Worm (Caenorhabditis elegans): ENCODE data around the gene Y6E2A.4.
"Not testable (repeated sequence)": the region's sequence is repeated elsewhere in the genome, so short reads cannot be mapped to it uniquely, and the experiment has no call there.

The Y6E2A.4 gene

ce11 chrV:15716679-15717078 is at the start of gene Y6E2A.4:
TSS of gene Y6E2A.4 (minus strand) at chrV:15716779.
- TF ChIP-seq nhr-2 (tag; optimal IDR thresholded peaks at IDR 0.05) (no peak), unc-62 (GFP tag; optimal IDR thresholded peaks at IDR 0.05) (no peak)

ce11 chrV:15766122-15766594 is 49.6 kb upstream of the Y6E2A.4 start, which contains the start of the genes haf-3 and F57A10.2:
TSS of gene haf-3 (minus strand) at chrV:15766172.
TSS of gene F57A10.2 (plus strand) at chrV:15766575.
- TF ChIP-seq ces-1 (GFP tag; optimal IDR thresholded peaks at IDR 0.05): peak; percentile 67
- peak; percentile 77 for TF ChIP-seq lsy-2 (tag; optimal IDR thresholded peaks at IDR 0.05)
- peak; percentile 23 for TF ChIP-seq hlh-1 (tag; optimal IDR thresholded peaks at IDR 0.05)
- no peak for TF ChIP-seq nhr-76 (tag; optimal IDR thresholded peaks at IDR 0.05)
- peak; percentile 43 for TF ChIP-seq ceh-39 (tag; optimal IDR thresholded peaks at IDR 0.05)
- TF ChIP-seq unc-62 (GFP tag; optimal IDR thresholded peaks at IDR 0.05): no peak
- TF ChIP-seq drap-1 (GFP tag; optimal IDR thresholded peaks at IDR 0.05): peak; percentile 79
- peak; percentile 46 for TF ChIP-seq M03D4.4 (tag; optimal IDR thresholded peaks at IDR 0.05)
- TF ChIP-seq mab-5 (tag; optimal IDR thresholded peaks at IDR 0.05): peak; percentile 62
- no peak for TF ChIP-seq tbx-8 (GFP tag; optimal IDR thresholded peaks at IDR 0.05)
- peak; percentile 48 for TF ChIP-seq pha-4 (tag; optimal IDR thresholded peaks at IDR 0.05)
- TF ChIP-seq lin-13 (tag; optimal IDR thresholded peaks at IDR 0.05): peak; percentile 85
- no peak for TF ChIP-seq unc-120 (tag; optimal IDR thresholded peaks at IDR 0.05; ENCODE audit: poor library complexity, severe bottlenecking)
- TF ChIP-seq sptf-1 (tag; optimal IDR thresholded peaks at IDR 0.05): peak; percentile 74
- TF ChIP-seq nhr-237 (tag; optimal IDR thresholded peaks at IDR 0.05): peak; percentile 82
- TF ChIP-seq elt-1 (tag; optimal IDR thresholded peaks at IDR 0.05; ENCODE audit: borderline replicate concordance, insufficient read depth): peak; percentile 11
- no peak for TF ChIP-seq cnd-1 (tag; optimal IDR thresholded peaks at IDR 0.05)
- TF ChIP-seq mep-1 (tag; optimal IDR thresholded peaks at IDR 0.05): peak; percentile 91

- TF ChIP-seq mls-2 (tag; optimal IDR thresholded peaks at IDR 0.05) (no peak), hlh-1 (tag; optimal IDR thresholded peaks at IDR 0.05) (no peak), blmp-1 (tag; optimal IDR thresholded peaks at IDR 0.05) (no peak), lin-13 (tag; optimal IDR thresholded peaks at IDR 0.05) (no peak), ceh-83 (GFP tag; optimal IDR thresholded peaks at IDR 0.05) (no peak), mab-5 (tag; optimal IDR thresholded peaks at IDR 0.05) (no peak), bed-3 (GFP tag; optimal IDR thresholded peaks at IDR 0.05) (no peak), ces-1 (GFP tag; optimal IDR thresholded peaks at IDR 0.05) (no peak), nhr-12 (tag; optimal IDR thresholded peaks at IDR 0.05) (no peak), unc-62 (GFP tag; optimal IDR thresholded peaks at IDR 0.05) (no peak), elt-1 (tag; optimal IDR thresholded peaks at IDR 0.05; ENCODE audit: borderline replicate concordance, insufficient read depth) (no peak), ceh-43 (GFP tag; optimal IDR thresholded peaks at IDR 0.05) (no peak), nhr-2 (tag; optimal IDR thresholded peaks at IDR 0.05) (no peak), sem-2 (GFP tag; optimal IDR thresholded peaks at IDR 0.05) (no peak), tbx-8 (GFP tag; optimal IDR thresholded peaks at IDR 0.05) (no peak), ztf-11 (tag; optimal IDR thresholded peaks at IDR 0.05) (no peak), elt-3 (tag; optimal IDR thresholded peaks at IDR 0.05) (no peak), lsy-2 (tag; optimal IDR thresholded peaks at IDR 0.05) (no peak)
Observed at ce11 chrV:15758449-15758848, 41.9 kb upstream of the Y6E2A.4 start, which contains the start of gene str-9. TSS of gene str-9 (plus strand) at chrV:15758749.

- TF ChIP-seq M03D4.4 (tag; optimal IDR thresholded peaks at IDR 0.05) (no peak), mls-2 (tag; optimal IDR thresholded peaks at IDR 0.05) (no peak), nhr-12 (tag; optimal IDR thresholded peaks at IDR 0.05) (no peak), ceh-39 (tag; optimal IDR thresholded peaks at IDR 0.05) (no peak), tbx-8 (GFP tag; optimal IDR thresholded peaks at IDR 0.05) (no peak), unc-62 (GFP tag; optimal IDR thresholded peaks at IDR 0.05) (no peak), unc-120 (tag; optimal IDR thresholded peaks at IDR 0.05; ENCODE audit: poor library complexity, severe bottlenecking) (no peak), ces-1 (GFP tag; optimal IDR thresholded peaks at IDR 0.05) (no peak), nhr-2 (tag; optimal IDR thresholded peaks at IDR 0.05) (no peak)
Observed at ce11 chrV:15757645-15758044, 41.1 kb upstream of the Y6E2A.4 start.

ce11 chrV:15754731-15755130 is 38.2 kb upstream of the Y6E2A.4 start, which contains the start of gene str-8:
TSS of gene str-8 (plus strand) at chrV:15755031.
- not testable (repeated sequence) for TF ChIP-seq ceh-83 (GFP tag; optimal IDR thresholded peaks at IDR 0.05); lsy-2 (tag; optimal IDR thresholded peaks at IDR 0.05); blmp-1 (tag; optimal IDR thresholded peaks at IDR 0.05)

- not testable (repeated sequence) for TF ChIP-seq elt-3 (tag; optimal IDR thresholded peaks at IDR 0.05); unc-62 (GFP tag; optimal IDR thresholded peaks at IDR 0.05); mab-5 (tag; optimal IDR thresholded peaks at IDR 0.05)
Observed at ce11 chrV:15752941-15753340, 36.4 kb upstream of the Y6E2A.4 start, which contains the start of gene str-5. TSS of gene str-5 (plus strand) at chrV:15753241.

All from whole organism, mixed stage, embryonic.